Fruit fly (Drosophila melanogaster): ENCODE data around the gene prc.

dm6 chr3L:11931619-11932018 is 34.3 kb downstream of the prc start:
- TF ChIP-seq usp (GFP tag; optimal IDR thresholded peaks at IDR 0.05) (no peak), psq (optimal IDR thresholded peaks at IDR 0.05) (no peak), CG8478 (optimal IDR thresholded peaks at IDR 0.05) (no peak)
